Worm (Caenorhabditis elegans) whole organism, L3 larva: Measurements from ENCODE around the gene srd-17.

ENCODE experiments used
- R02D3.7 ChIP-seq: fragments of 150-350 bp; optimal IDR thresholded peaks from 2 replicates; lab custom pipeline; 2014; ENCODE audit warnings: missing biosample characterization, missing genetic modification characterization
- ZK546.5 ChIP-seq: sonication (generic microtip); optimal IDR thresholded peaks from 2 replicates; lab custom pipeline; 2017; ENCODE audit warnings: missing biosample characterization, missing genetic modification characterization
- ama-1 ChIP-seq: fragments of 150-350 bp; optimal IDR thresholded peaks from 2 replicates; lab custom pipeline; 2018
- ceh-16 ChIP-seq: sonication (generic microtip); optimal IDR thresholded peaks from 2 replicates; lab custom pipeline; 2017; ENCODE audit warnings: missing biosample characterization, missing genetic modification characterization
- daf-12 ChIP-seq: fragments of 150-350 bp; optimal IDR thresholded peaks from 2 replicates; lab custom pipeline; 2014; ENCODE audit warnings: missing biosample characterization, missing genetic modification reagents, missing genetic modification characterization
- egl-5 ChIP-seq: fragments of 150-350 bp; optimal IDR thresholded peaks from 2 replicates; lab custom pipeline; 2017; ENCODE audit warnings: missing biosample characterization, missing genetic modification reagents, missing genetic modification characterization, inconsistent platforms
- elt-1 ChIP-seq: fragments of 150-350 bp; optimal IDR thresholded peaks from 2 replicates; lab custom pipeline; 2014; ENCODE audit warnings: missing biosample characterization, missing genetic modification characterization
- elt-2 ChIP-seq: sonication (generic microtip); optimal IDR thresholded peaks from 2 replicates; lab custom pipeline; 2016; ENCODE audit warnings: missing genetic modification reagents, mild to moderate bottlenecking, missing genetic modification characterization, missing compliant biosample characterization
- eor-1 ChIP-seq, 2 experiments: fragments of 150-350 bp; optimal IDR thresholded peaks; 2 replicates each; lab custom pipeline; 2014 to 2018; ENCODE audit warnings: missing biosample characterization in 2 of 2, missing genetic modification characterization in 2 of 2
- fkh-10 ChIP-seq: sonication (generic microtip); optimal IDR thresholded peaks from 2 replicates; lab custom pipeline; 2017; ENCODE audit warnings: missing biosample characterization, missing genetic modification reagents, missing genetic modification characterization
- fkh-2 ChIP-seq: fragments of 150-350 bp; optimal IDR thresholded peaks from 2 replicates; lab custom pipeline; 2014; ENCODE audit warnings: missing biosample characterization, missing genetic modification reagents, missing genetic modification characterization
- hmg-11 ChIP-seq: sonication (generic microtip); optimal IDR thresholded peaks from 2 replicates; lab custom pipeline; 2016; ENCODE audit warnings: missing genetic modification characterization, missing compliant biosample characterization
- jun-1 ChIP-seq: fragments of 150-350 bp; optimal IDR thresholded peaks from 2 replicates; lab custom pipeline; 2014; ENCODE audit warnings: missing biosample characterization, missing genetic modification reagents, missing genetic modification characterization
- lin-39 ChIP-seq: fragments of 150-350 bp; optimal IDR thresholded peaks from 2 replicates; lab custom pipeline; 2018; ENCODE audit warnings: missing biosample characterization, missing genetic modification reagents, missing genetic modification characterization
- mdl-1 ChIP-seq: fragments of 150-350 bp; optimal IDR thresholded peaks from 2 replicates; lab custom pipeline; 2014; ENCODE audit warnings: missing biosample characterization, missing genetic modification characterization
- nfya-1 ChIP-seq: sonication (generic microtip); optimal IDR thresholded peaks from 2 replicates; lab custom pipeline; 2017; ENCODE audit warnings: missing genetic modification characterization, mild to moderate bottlenecking, missing compliant biosample characterization, antibody characterized with exemption, moderate library complexity; ENCODE audit not compliant: insufficient read depth
- nhr-11 ChIP-seq: fragments of 150-350 bp; optimal IDR thresholded peaks from 2 replicates; lab custom pipeline; 2014; ENCODE audit warnings: missing biosample characterization, missing genetic modification characterization
- nhr-23 ChIP-seq: fragments of 150-350 bp; optimal IDR thresholded peaks from 2 replicates; lab custom pipeline; 2014; ENCODE audit warnings: missing biosample characterization, missing genetic modification reagents, missing genetic modification characterization
- nhr-28 ChIP-seq: fragments of 150-350 bp; optimal IDR thresholded peaks from 2 replicates; lab custom pipeline; 2014; ENCODE audit warnings: missing biosample characterization, missing genetic modification characterization
- nhr-43 ChIP-seq: sonication (generic microtip); optimal IDR thresholded peaks from 2 replicates; lab custom pipeline; 2016; ENCODE audit warnings: mild to moderate bottlenecking, missing genetic modification characterization, missing compliant biosample characterization; ENCODE audit not compliant: poor library complexity, severe bottlenecking
- nhr-67 ChIP-seq: fragments of 150-350 bp; optimal IDR thresholded peaks from 2 replicates; lab custom pipeline; 2014; ENCODE audit warnings: missing biosample characterization, missing genetic modification characterization
- nhr-76 ChIP-seq: fragments of 150-350 bp; sonication (generic microtip); optimal IDR thresholded peaks from 5 replicates; lab custom pipeline; 2014; ENCODE audit warnings: missing biosample characterization, missing genetic modification characterization
- pha-4 ChIP-seq: fragments of 150-350 bp; optimal IDR thresholded peaks from 2 replicates; lab custom pipeline; 2014; ENCODE audit warnings: missing biosample characterization, missing genetic modification reagents, missing genetic modification characterization
- pqm-1 ChIP-seq: fragments of 150-350 bp; optimal IDR thresholded peaks from 2 replicates; lab custom pipeline; 2017; ENCODE audit warnings: missing biosample characterization, missing genetic modification characterization, inconsistent platforms
- sea-2 ChIP-seq: fragments of 150-350 bp; sonication (generic microtip); optimal IDR thresholded peaks from 4 replicates; lab custom pipeline; 2014; ENCODE audit warnings: missing biosample characterization, missing genetic modification reagents, missing genetic modification characterization
- snpc-4 ChIP-seq: fragments of 150-350 bp; optimal IDR thresholded peaks from 2 replicates; lab custom pipeline; 2014; ENCODE audit warnings: missing biosample characterization, missing genetic modification characterization
- unc-39 ChIP-seq: sonication (generic microtip); optimal IDR thresholded peaks from 4 replicates; lab custom pipeline; 2017; ENCODE audit warnings: missing biosample characterization, missing genetic modification characterization
- unc-62 ChIP-seq: fragments of 150-350 bp; sonication (generic microtip); optimal IDR thresholded peaks from 4 replicates; lab custom pipeline; 2014; ENCODE audit warnings: missing biosample characterization, missing genetic modification reagents, missing genetic modification characterization
- ztf-11 ChIP-seq: fragments of 150-350 bp; optimal IDR thresholded peaks from 2 replicates; lab custom pipeline; 2014; ENCODE audit warnings: missing biosample characterization, missing genetic modification characterization

The srd-17 gene

ce11 chrV:13409089-13409488, 23.4 kb downstream of the srd-17 start:
- TF ChIP-seq nhr-23 (tag; lab: Kevin White, UChicago): peak; percentile 8
- peak; percentile 41 for TF ChIP-seq pha-4 (tag; lab: Kevin White, UChicago)
- TF ChIP-seq nhr-43 (tag; lab: Kevin White, UChicago): peak; percentile 23
- TF ChIP-seq ztf-11 (tag; lab: Kevin White, UChicago): no peak
- TF ChIP-seq, all 47 proteins: peak for 3

ce11 chrV:13408440-13408839, 24.1 kb downstream of the srd-17 start:
- no peak for TF ChIP-seq snpc-4 (tag; lab: Kevin White, UChicago)
- TF ChIP-seq ztf-11 (tag; lab: Kevin White, UChicago): no peak
- TF ChIP-seq nhr-23 (tag; lab: Kevin White, UChicago): no peak
- no peak for TF ChIP-seq unc-39 (tag; lab: Kevin White, UChicago)
- TF ChIP-seq pqm-1 (tag; lab: Kevin White, UChicago): no peak
- no peak for TF ChIP-seq ama-1
- no peak for TF ChIP-seq nhr-67 (tag; lab: Kevin White, UChicago)
- TF ChIP-seq elt-1: no peak
- TF ChIP-seq unc-62 (GFP tag; lab: Kevin White, UChicago): no peak
- TF ChIP-seq sea-2 (GFP tag; lab: Kevin White, UChicago): no peak
- TF ChIP-seq nhr-76: no peak
- TF ChIP-seq nhr-11 (tag; lab: Kevin White, UChicago): no peak
- TF ChIP-seq nhr-43 (tag; lab: Kevin White, UChicago): no peak
- TF ChIP-seq nhr-28 (tag; lab: Kevin White, UChicago): no peak
- TF ChIP-seq jun-1 (tag; lab: Kevin White, UChicago): no peak
- TF ChIP-seq ceh-16 (tag; lab: Kevin White, UChicago): no peak
- TF ChIP-seq, all 47 proteins: peak for 0

ce11 chrV:13407913-13408312, 24.6 kb downstream of the srd-17 start, which contains the start of gene F53F1.3:
F53F1.3 (plus strand) TSS chrV:13408242.
- TF ChIP-seq mdl-1 (tag; lab: Kevin White, UChicago) (no peak), elt-2 (tag; lab: Kevin White, UChicago) (peak; percentile 51)

- TF ChIP-seq R02D3.7 (tag; lab: Kevin White, UChicago) (no peak), jun-1 (tag; lab: Kevin White, UChicago) (no peak), nhr-23 (tag; lab: Kevin White, UChicago) (peak; percentile 52), daf-12 (no peak)
Observed at ce11 chrV:13406511-13406910, 26.0 kb downstream of the srd-17 start, which contains the start of gene F53F1.2. F53F1.2 (plus strand) TSS chrV:13406816.

ce11 chrV:13406032-13406431, 26.5 kb downstream of the srd-17 start, which contains the start of gene cutl-1:
cutl-1 (minus strand) TSS chrV:13406114.
- TF ChIP-seq fkh-10 (GFP tag; lab: Kevin White, UChicago) (no peak), pha-4 (tag; lab: Kevin White, UChicago) (peak; percentile 10)

- TF ChIP-seq egl-5 (tag; lab: Kevin White, UChicago) (peak; percentile 52), lin-39 (tag; lab: Kevin White, UChicago) (peak; percentile 93), eor-1 (tag; optimal IDR thresholded peaks at IDR 0.05; lab: Kevin White, UChicago) (no peak)
Observed at ce11 chrV:13402524-13402923, 30.0 kb downstream of the srd-17 start.

- TF ChIP-seq sea-2 (GFP tag; lab: Kevin White, UChicago) (no peak), lin-39 (tag; lab: Kevin White, UChicago) (peak; percentile 42)
Observed at ce11 chrV:13401669-13402068, 30.8 kb downstream of the srd-17 start.

ce11 chrV:13396426-13396825, 36.1 kb downstream of the srd-17 start:
- TF ChIP-seq fkh-2 (tag; lab: Kevin White, UChicago) (no peak), hmg-11 (tag; lab: Kevin White, UChicago) (peak; percentile 30), ZK546.5 (no peak), nfya-1 (peak; percentile 38), lin-39 (tag; lab: Kevin White, UChicago) (peak; percentile 21)
